Worm (Caenorhabditis elegans) whole organism, young adult: Measurements from ENCODE around the gene pola-1.
A peak's percentile ranks its signal among the peaks of the same experiment; 100 is the strongest.

Source experiments
- B0336.3 ChIP-seq: fragments of 200-800 bp; sonication (Bioruptor generic); IDR thresholded peaks from 2 replicates; pipeline ENCODE4 v1.3.6; 2022; ENCODE audit warnings: missing genetic modification characterization, missing compliant biosample characterization
- Y56A3A.18 ChIP-seq: fragments of 200-800 bp; sonication (Bioruptor generic); IDR thresholded peaks from 2 replicates; pipeline ENCODE4 v1.3.6; 2022; ENCODE audit warnings: missing genetic modification reagents, missing genetic modification characterization, missing compliant biosample characterization
- Y67H2A.10 ChIP-seq: fragments of 200-800 bp; sonication (Bioruptor generic); conservative IDR thresholded peaks from 2 replicates; pipeline ENCODE4 v1.3.6; 2022; ENCODE audit warnings: missing genetic modification reagents, missing genetic modification characterization, missing compliant biosample characterization
- Y95B8A.8 ChIP-seq: fragments of 200-800 bp; sonication (Bioruptor generic); IDR thresholded peaks from 2 replicates; pipeline ENCODE4 v1.3.6; 2022; ENCODE audit warnings: missing genetic modification reagents, missing genetic modification characterization, missing compliant biosample characterization
- aptf-3 ChIP-seq: fragments of 200-800 bp; sonication (Bioruptor generic); IDR thresholded peaks from 2 replicates; pipeline ENCODE4 v1.3.6; 2022; ENCODE audit warnings: missing genetic modification characterization, missing compliant biosample characterization
- attf-5 ChIP-seq: fragments of 200-800 bp; sonication (Bioruptor generic); optimal IDR thresholded peaks from 2 replicates; lab custom pipeline; 2018; ENCODE audit warnings: mild to moderate bottlenecking, missing genetic modification characterization, missing compliant biosample characterization
- bed-1 ChIP-seq: fragments of 200-800 bp; sonication (Bioruptor generic); IDR thresholded peaks from 2 replicates; pipeline ENCODE4 v1.3.6; 2022; ENCODE audit warnings: missing genetic modification reagents, missing genetic modification characterization, missing compliant biosample characterization
- egrh-3 ChIP-seq: fragments of 200-800 bp; sonication (Bioruptor generic); IDR thresholded peaks from 2 replicates; pipeline ENCODE4 v1.3.6; 2022; ENCODE audit warnings: missing genetic modification reagents, missing genetic modification characterization, missing compliant biosample characterization
- ekl-4 ChIP-seq: fragments of 200-800 bp; sonication (Bioruptor generic); IDR thresholded peaks from 2 replicates; pipeline ENCODE4 v1.3.6; 2022; ENCODE audit warnings: missing genetic modification reagents, missing genetic modification characterization, missing compliant biosample characterization
- nfya-2 ChIP-seq: fragments of 200-800 bp; sonication (Bioruptor generic); IDR thresholded peaks from 2 replicates; pipeline ENCODE4 v1.3.6; 2022; ENCODE audit warnings: missing genetic modification reagents, missing genetic modification characterization, missing compliant biosample characterization
- pbrm-1 ChIP-seq: fragments of 200-800 bp; sonication (Bioruptor generic); IDR thresholded peaks from 2 replicates; pipeline ENCODE4 v1.3.6; 2022; ENCODE audit warnings: missing genetic modification reagents, missing genetic modification characterization, missing compliant biosample characterization
- ztf-22 ChIP-seq: fragments of 200-800 bp; sonication (Bioruptor generic); optimal IDR thresholded peaks from 2 replicates; lab custom pipeline; 2018; ENCODE audit warnings: mild to moderate bottlenecking, missing genetic modification characterization, moderate library complexity, missing compliant biosample characterization

- TF ChIP-seq egrh-3 (GFP tag; lab: Robert Waterston, UW): no peak
- no peak for TF ChIP-seq Y56A3A.18 (GFP tag; lab: Robert Waterston, UW)
- TF ChIP-seq bed-1 (GFP tag; lab: Robert Waterston, UW): no peak
- TF ChIP-seq Y67H2A.10 (GFP tag; lab: Robert Waterston, UW): no peak
- TF ChIP-seq attf-5 (GFP tag; lab: Kevin White, UChicago): no peak
- no peak for TF ChIP-seq ztf-22 (GFP tag; lab: Kevin White, UChicago)
- TF ChIP-seq B0336.3 (GFP tag; lab: Robert Waterston, UW): no peak
- no peak for TF ChIP-seq nfya-2
- TF ChIP-seq ekl-4 (GFP tag; lab: Robert Waterston, UW): no peak
- no peak for TF ChIP-seq aptf-3 (GFP tag; lab: Robert Waterston, UW)
- 0 out of 2 replicates have a peak, but pooled peaks have one; percentile 10 for TF ChIP-seq pbrm-1 (GFP tag; lab: Robert Waterston, UW)
- TF ChIP-seq Y95B8A.8 (GFP tag; lab: Robert Waterston, UW): no peak
Measured at ce11 chrIII:11123844-11124243, 18.4 kb upstream of the pola-1 start.
